Fruit fly (Drosophila melanogaster): ENCODE results near the gene Npc2e.

Gene Npc2e

DNA sequence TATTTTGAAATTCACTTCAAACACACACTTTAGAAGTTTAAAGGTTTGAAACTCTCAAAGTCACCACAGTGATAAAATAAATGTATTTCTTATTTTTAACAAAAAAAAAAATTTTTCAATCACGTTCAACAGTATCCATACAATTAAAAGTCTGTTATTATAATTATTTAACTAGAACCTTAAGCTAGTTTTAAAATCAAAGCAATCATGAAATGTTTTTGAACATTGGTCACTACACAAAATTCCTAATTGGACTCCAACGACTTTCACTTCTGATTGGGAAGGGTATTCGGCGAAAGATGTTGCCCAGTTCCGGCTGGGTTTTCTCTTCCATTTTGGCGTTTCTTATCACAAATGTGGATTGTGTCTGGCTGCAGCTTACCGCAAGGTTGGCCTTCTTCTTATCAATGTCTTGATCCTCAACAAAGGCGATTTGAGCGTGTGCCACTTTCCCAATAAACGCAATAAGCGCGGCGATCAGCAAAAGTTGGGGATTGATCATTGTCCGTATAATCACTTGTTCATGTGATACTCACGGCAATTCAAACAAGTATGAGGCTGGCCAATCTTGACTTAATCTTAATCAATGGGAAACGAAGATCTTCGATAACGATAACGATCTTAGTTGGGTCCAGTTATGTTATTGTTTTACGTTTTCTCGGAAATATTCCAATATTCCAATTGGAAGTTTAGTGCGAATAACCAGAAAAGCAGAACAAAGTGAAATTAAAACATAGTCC lies 4.9 kb upstream of the Npc2e start (continued):
- TF ChIP-seq CG7839 (tag; optimal IDR thresholded peaks at IDR 0.05) (peak; percentile 65), Lhr (GFP tag; optimal IDR thresholded peaks at IDR 0.05) (no peak), CG16815 (GFP tag; optimal IDR thresholded peaks at IDR 0.05) (peak; percentile 3), CG2120 (GFP tag; optimal IDR thresholded peaks at IDR 0.05) (peak; percentile 35), CG18764 (GFP tag; optimal IDR thresholded peaks at IDR 0.05) (peak; percentile 10), gcm (GFP tag; optimal IDR thresholded peaks at IDR 0.05) (peak; percentile 24), CG13894 (tag; optimal IDR thresholded peaks at IDR 0.05) (no peak), CG34224 (GFP tag; IDR thresholded peaks at IDR 0.05; ENCODE audit: partially characterized antibody) (no peak; the same call in 2 of the 3 replicates), CG10274 (GFP tag; optimal IDR thresholded peaks at IDR 0.05) (peak; percentile 79), CG1792 (GFP tag; optimal IDR thresholded peaks at IDR 0.05) (no peak), CG12104 (GFP tag; optimal IDR thresholded peaks at IDR 0.05) (peak; percentile 52), CG11696 (GFP tag; IDR thresholded peaks at IDR 0.05) (no peak), CG9727 (GFP tag; optimal IDR thresholded peaks at IDR 0.05) (peak; percentile 35), fd64A (GFP tag; optimal IDR thresholded peaks at IDR 0.05) (no peak), sug (tag; optimal IDR thresholded peaks at IDR 0.05) (no peak), CG13775 (GFP tag; optimal IDR thresholded peaks at IDR 0.05) (peak; percentile 40), esg (GFP tag; conservative IDR thresholded peaks at IDR 0.05) (0 out of 2 replicates have a peak, but pooled peaks have one; percentile 27), wor (GFP tag; IDR thresholded peaks at IDR 0.05) (no peak), NC2β (GFP tag; optimal IDR thresholded peaks at IDR 0.05) (no peak), inv (GFP tag; IDR thresholded peaks at IDR 0.05; ENCODE audit: partially characterized antibody) (no peak), ap (GFP tag; IDR thresholded peaks at IDR 0.05) (no peak), Ssrp (tag; optimal IDR thresholded peaks at IDR 0.05) (peak; percentile 57), Mrtf (GFP tag; IDR thresholded peaks at IDR 0.05) (no peak), Blimp-1 (GFP tag; optimal IDR thresholded peaks at IDR 0.05) (peak; percentile 56), CG15601 (tag; optimal IDR thresholded peaks at IDR 0.05) (peak; percentile 21), D (optimal IDR thresholded peaks at IDR 0.05) (peak; percentile 92), D (GFP tag; optimal IDR thresholded peaks at IDR 0.05) (peak; percentile 26), Dip3 (GFP tag; optimal IDR thresholded peaks at IDR 0.05) (no peak), pros (GFP tag; optimal IDR thresholded peaks at IDR 0.05) (peak; percentile 68), tx (GFP tag; optimal IDR thresholded peaks at IDR 0.05) (no peak), nerfin-2 (GFP tag; IDR thresholded peaks at IDR 0.05; ENCODE audit: partially characterized antibody) (peak; percentile 47; the same call in 1 of the 2 replicates), Hmr (GFP tag; optimal IDR thresholded peaks at IDR 0.05) (peak; percentile 40), zen2 (GFP tag; IDR thresholded peaks at IDR 0.05; ENCODE audit: partially characterized antibody) (no peak), mld (GFP tag; IDR thresholded peaks at IDR 0.05; ENCODE audit: partially characterized antibody) (no peak), CG12659 (GFP tag; optimal IDR thresholded peaks at IDR 0.05) (peak; percentile 48), nmo (GFP tag; optimal IDR thresholded peaks at IDR 0.05) (peak; percentile 45), bowl (GFP tag; IDR thresholded peaks at IDR 0.05) (no peak), GATAe (GFP tag; conservative IDR thresholded peaks at IDR 0.05) (no peak), zfh2 (GFP tag; optimal IDR thresholded peaks at IDR 0.05) (peak; percentile 7), CG14710 (tag; optimal IDR thresholded peaks at IDR 0.05) (peak; percentile 20), CG7556 (GFP tag; optimal IDR thresholded peaks at IDR 0.05) (peak; percentile 64), fd96Cb (tag; optimal IDR thresholded peaks at IDR 0.05) (peak; percentile 29), ci (GFP tag; IDR thresholded peaks at IDR 0.05) (no peak), tna (GFP tag; IDR thresholded peaks at IDR 0.05; ENCODE audit: partially characterized antibody) (no peak), Gug (GFP tag; IDR thresholded peaks at IDR 0.05) (no peak), CG7987 (GFP tag; optimal IDR thresholded peaks at IDR 0.05) (no peak), CG10321 (GFP tag; IDR thresholded peaks at IDR 0.05) (no peak), Atf3 (GFP tag; optimal IDR thresholded peaks at IDR 0.05) (no peak), CG10209 (GFP tag; optimal IDR thresholded peaks at IDR 0.05) (peak; percentile 38)
